Fruit fly (Drosophila melanogaster) whole organism, embryonic: ENCODE data around the gene kis.
A peak's percentile ranks its signal among the peaks of the same experiment; 100 is the strongest.

Source experiments
- Awh ChIP-seq: fragments of 200-800 bp; sonication (Bioruptor generic); IDR thresholded peaks from 2 replicates; pipeline ENCODE4, ENCODE4 v1.3.6; 2022; ENCODE audit warnings: missing biosample characterization, missing genetic modification characterization
- BEAF-32 ChIP-seq: fragments of 200-800 bp; sonication (Bioruptor generic); optimal IDR thresholded peaks from 3 replicates; lab custom pipeline; 2017; ENCODE audit warnings: missing biosample characterization, missing genetic modification characterization, mild to moderate bottlenecking, moderate library complexity, missing genetic modification reagents
- CG1024 ChIP-seq: fragments of 200-800 bp; sonication (Bioruptor generic); IDR thresholded peaks from 2 replicates; pipeline ENCODE4 v1.3.6; 2022; ENCODE audit warnings: missing biosample characterization, missing genetic modification characterization
- CG10267 ChIP-seq: fragments of 200-800 bp; sonication (Bioruptor generic); optimal IDR thresholded peaks from 2 replicates; lab custom pipeline; 2018; ENCODE audit warnings: missing biosample characterization, mild to moderate bottlenecking, missing genetic modification characterization, moderate library complexity
- CG17361 ChIP-seq: fragments of 200-800 bp; sonication (Bioruptor generic); IDR thresholded peaks from 3 replicates; pipeline ENCODE4 v1.3.6; 2022; ENCODE audit warnings: missing biosample characterization, missing genetic modification characterization
- CG17912 ChIP-seq: fragments of 200-800 bp; sonication (Bioruptor generic); optimal IDR thresholded peaks from 2 replicates; lab custom pipeline; 2018; ENCODE audit warnings: missing biosample characterization, mild to moderate bottlenecking, missing genetic modification characterization
- CG2129 ChIP-seq: fragments of 200-800 bp; sonication (Bioruptor generic); IDR thresholded peaks from 2 replicates; pipeline ENCODE4 v1.3.6; 2022; ENCODE audit warnings: missing biosample characterization, missing genetic modification characterization; ENCODE audit not compliant: partially characterized antibody
- CG32532 ChIP-seq: fragments of 200-800 bp; sonication (Bioruptor generic); IDR thresholded peaks from 2 replicates; pipeline ENCODE4 v1.3.6; 2022; ENCODE audit warnings: missing biosample characterization, missing genetic modification characterization
- CG34376 ChIP-seq: fragments of 200-800 bp; sonication (Bioruptor generic); optimal IDR thresholded peaks from 2 replicates; lab custom pipeline; 2018; ENCODE audit warnings: missing biosample characterization, mild to moderate bottlenecking, missing genetic modification characterization
- CG34422 ChIP-seq: fragments of 200-800 bp; sonication (Bioruptor generic); IDR thresholded peaks from 3 replicates; pipeline ENCODE4 v1.3.6; 2022; ENCODE audit warnings: missing biosample characterization, missing genetic modification characterization
- CG6254 ChIP-seq: fragments of 200-800 bp; sonication (Bioruptor generic); optimal IDR thresholded peaks from 3 replicates; lab custom pipeline; 2017; ENCODE audit warnings: mild to moderate bottlenecking, missing biosample characterization, missing genetic modification reagents, missing genetic modification characterization
- CG6791 ChIP-seq: fragments of 200-800 bp; sonication (Bioruptor generic); IDR thresholded peaks from 3 replicates; pipeline ENCODE4 v1.3.6; 2022; ENCODE audit warnings: missing biosample characterization, missing genetic modification characterization; ENCODE audit not compliant: partially characterized antibody
- CG9215 ChIP-seq: fragments of 200-800 bp; sonication (Bioruptor generic); IDR thresholded peaks from 2 replicates; pipeline ENCODE4 v1.3.6; 2022; ENCODE audit warnings: missing biosample characterization, missing genetic modification characterization
- CG9437 ChIP-seq: fragments of 200-800 bp; sonication (Bioruptor generic); optimal IDR thresholded peaks from 2 replicates; lab custom pipeline; 2018; ENCODE audit warnings: missing biosample characterization, mild to moderate bottlenecking, missing genetic modification characterization
- Dip3 ChIP-seq: fragments of 200-800 bp; sonication (Bioruptor generic); optimal IDR thresholded peaks from 3 replicates; lab custom pipeline; 2016; ENCODE audit warnings: missing biosample characterization, missing genetic modification characterization
- Drgx ChIP-seq: fragments of 200-800 bp; sonication (Bioruptor generic); IDR thresholded peaks from 2 replicates; pipeline ENCODE4 v1.3.6; 2022; ENCODE audit warnings: missing biosample characterization, missing genetic modification characterization
- HLHmδ ChIP-seq: fragments of 200-800 bp; sonication (Bioruptor generic); optimal IDR thresholded peaks from 2 replicates; lab custom pipeline; 2018; ENCODE audit warnings: missing biosample characterization, mild to moderate bottlenecking, missing genetic modification characterization, moderate library complexity
- HmgZ ChIP-seq: fragments of 200-800 bp; sonication (Bioruptor generic); optimal IDR thresholded peaks from 2 replicates; lab custom pipeline; 2018; ENCODE audit warnings: missing biosample characterization, mild to moderate bottlenecking, missing genetic modification characterization
- Hsf ChIP-seq: fragments of 200-800 bp; sonication (Bioruptor generic); optimal IDR thresholded peaks from 3 replicates; lab custom pipeline; 2016; ENCODE audit warnings: missing biosample characterization, missing genetic modification characterization
- Jarid2 ChIP-seq: fragments of 200-800 bp; sonication (Bioruptor generic); optimal IDR thresholded peaks from 3 replicates; lab custom pipeline; 2017; ENCODE audit warnings: mild to moderate bottlenecking, missing biosample characterization, missing genetic modification reagents, missing genetic modification characterization
- MTF-1 ChIP-seq: fragments of 200-800 bp; sonication (Bioruptor generic); optimal IDR thresholded peaks from 2 replicates; lab custom pipeline; 2018; ENCODE audit warnings: missing biosample characterization, mild to moderate bottlenecking, missing genetic modification characterization, borderline replicate concordance
- Max ChIP-seq: fragments of 200-800 bp; sonication (Bioruptor generic); optimal IDR thresholded peaks from 2 replicates; lab custom pipeline; 2016; ENCODE audit warnings: missing biosample characterization, mild to moderate bottlenecking, missing genetic modification characterization
- Meics ChIP-seq: fragments of 200-800 bp; sonication (Bioruptor generic); optimal IDR thresholded peaks from 2 replicates; lab custom pipeline; 2017; ENCODE audit warnings: missing biosample characterization, mild to moderate bottlenecking, missing genetic modification characterization
- Nf-YB ChIP-seq: fragments of 200-800 bp; sonication (Bioruptor generic); optimal IDR thresholded peaks from 3 replicates; lab custom pipeline; 2019; ENCODE audit warnings: missing biosample characterization, mild to moderate bottlenecking, missing genetic modification characterization, moderate library complexity
- Oli ChIP-seq: fragments of 200-800 bp; sonication (Bioruptor generic); optimal IDR thresholded peaks from 2 replicates; lab custom pipeline; 2018; ENCODE audit warnings: missing biosample characterization, mild to moderate bottlenecking, missing genetic modification characterization, moderate library complexity
- Side ChIP-seq: fragments of 200-800 bp; sonication (Bioruptor generic); optimal IDR thresholded peaks from 2 replicates; lab custom pipeline; 2016; ENCODE audit warnings: missing biosample characterization, missing genetic modification characterization
- Spps ChIP-seq: fragments of 200-800 bp; sonication (Bioruptor generic); optimal IDR thresholded peaks from 2 replicates; lab custom pipeline; 2018; ENCODE audit warnings: missing biosample characterization, mild to moderate bottlenecking, missing genetic modification characterization
- Trl ChIP-seq, 3 experiments: fragments of >200 bp in 2 of 3; fragments of 200-800 bp in 1 of 3; sonication (Bioruptor generic) in 1 of 3; optimal IDR thresholded peaks; 2 replicates in 1 of 3; 3 replicates in 2 of 3; lab custom pipeline; 2016 to 2017; ENCODE audit warnings: missing biosample characterization in 1 of 3, missing genetic modification characterization in 1 of 3
- Xbp1 ChIP-seq: fragments of 200-800 bp; sonication (Bioruptor generic); optimal IDR thresholded peaks from 3 replicates; lab custom pipeline; 2016; ENCODE audit warnings: missing biosample characterization, mild to moderate bottlenecking, missing genetic modification characterization
- aop ChIP-seq: fragments of 200-800 bp; sonication (Bioruptor generic); IDR thresholded peaks from 2 replicates; pipeline ENCODE4 v1.3.6; 2022; ENCODE audit warnings: missing biosample characterization, missing genetic modification characterization
- crc ChIP-seq: fragments of 200-800 bp; sonication (Bioruptor generic); optimal IDR thresholded peaks from 2 replicates; lab custom pipeline; 2016; ENCODE audit warnings: missing biosample characterization, missing genetic modification characterization
- ewg ChIP-seq: fragments of 200-800 bp; sonication (Bioruptor generic); optimal IDR thresholded peaks from 3 replicates; lab custom pipeline; 2017; ENCODE audit warnings: mild to moderate bottlenecking, missing biosample characterization, missing genetic modification reagents, missing genetic modification characterization
- exex ChIP-seq: fragments of 200-800 bp; sonication (Bioruptor generic); optimal IDR thresholded peaks from 4 replicates; lab custom pipeline; 2018; ENCODE audit warnings: missing biosample characterization, mild to moderate bottlenecking, missing genetic modification characterization, moderate library complexity
- fd96Cb ChIP-seq: fragments of 200-800 bp; sonication (Bioruptor generic); optimal IDR thresholded peaks from 2 replicates; lab custom pipeline; 2018; ENCODE audit warnings: missing biosample characterization, mild to moderate bottlenecking, missing genetic modification characterization, moderate library complexity
- jigr1 ChIP-seq: fragments of 200-800 bp; sonication (Bioruptor generic); IDR thresholded peaks from 3 replicates; pipeline ENCODE4 v1.3.6; 2022; ENCODE audit warnings: missing biosample characterization, missing genetic modification characterization
- kni ChIP-seq: fragments of 200-800 bp; sonication (Bioruptor generic); optimal IDR thresholded peaks from 3 replicates; lab custom pipeline; 2017; ENCODE audit warnings: mild to moderate bottlenecking, missing biosample characterization, missing genetic modification reagents, missing genetic modification characterization
- nom ChIP-seq: fragments of 200-800 bp; sonication (Bioruptor generic); optimal IDR thresholded peaks from 2 replicates; lab custom pipeline; 2017; ENCODE audit warnings: missing biosample characterization, missing genetic modification characterization, mild to moderate bottlenecking, moderate library complexity, missing genetic modification reagents
- p53 ChIP-seq: fragments of 200-800 bp; sonication (Bioruptor generic); optimal IDR thresholded peaks from 2 replicates; lab custom pipeline; 2016; ENCODE audit warnings: missing biosample characterization, missing genetic modification characterization
- pb ChIP-seq: fragments of 200-800 bp; sonication (Bioruptor generic); optimal IDR thresholded peaks from 3 replicates; lab custom pipeline; 2016; ENCODE audit warnings: missing biosample characterization, missing genetic modification characterization
- phol ChIP-seq: fragments of 200-800 bp; sonication (Bioruptor generic); optimal IDR thresholded peaks from 3 replicates; lab custom pipeline; 2018; ENCODE audit warnings: missing biosample characterization, mild to moderate bottlenecking, missing genetic modification characterization, moderate library complexity
- prd ChIP-seq, 3 experiments: fragments of >200 bp in 2 of 3; fragments of 200-800 bp in 1 of 3; sonication (Bioruptor generic) in 1 of 3; optimal IDR thresholded peaks in 2 of 3; IDR thresholded peaks in 1 of 3; 2 replicates in 2 of 3; 3 replicates in 1 of 3; pipeline versions ENCODE4 v1.3.6 to Lab custom; 2017 to 2022; ENCODE audit warnings: missing biosample characterization in 1 of 3, missing genetic modification characterization in 1 of 3
- sd ChIP-seq: fragments of 200-800 bp; sonication (Bioruptor generic); optimal IDR thresholded peaks from 3 replicates; lab custom pipeline; 2018; ENCODE audit warnings: missing biosample characterization, mild to moderate bottlenecking, missing genetic modification characterization, moderate library complexity
- sens-2 ChIP-seq: fragments of 200-800 bp; sonication (Bioruptor generic); IDR thresholded peaks from 2 replicates; pipeline ENCODE4 v1.3.6; 2022; ENCODE audit warnings: missing biosample characterization, missing genetic modification characterization
- sob ChIP-seq: fragments of 200-800 bp; sonication (Bioruptor generic); IDR thresholded peaks from 2 replicates; pipeline ENCODE4 v1.3.6; 2022; ENCODE audit warnings: missing biosample characterization, missing genetic modification characterization
- ssp ChIP-seq: fragments of 200-800 bp; sonication (Bioruptor generic); IDR thresholded peaks from 2 replicates; pipeline ENCODE4 v1.3.6; 2022; ENCODE audit warnings: missing biosample characterization, missing genetic modification characterization
- tll ChIP-seq, 2 experiments: fragments of 200-800 bp in 1 of 2; fragments of >200 bp in 1 of 2; sonication (Bioruptor generic) in 1 of 2; optimal IDR thresholded peaks; 2 replicates each; lab custom pipeline; 2017 to 2019; ENCODE audit warnings: missing biosample characterization in 2 of 2, missing genetic modification characterization in 2 of 2, mild to moderate bottlenecking in 1 of 2, moderate library complexity in 1 of 2
- trem ChIP-seq: fragments of 200-800 bp; optimal IDR thresholded peaks from 3 replicates; lab custom pipeline; 2019; ENCODE audit warnings: missing biosample characterization, mild to moderate bottlenecking, missing genetic modification characterization, moderate library complexity
- unpg ChIP-seq: fragments of 200-800 bp; sonication (Bioruptor generic); optimal IDR thresholded peaks from 3 replicates; lab custom pipeline; 2018; ENCODE audit warnings: missing biosample characterization, mild to moderate bottlenecking, missing genetic modification characterization, moderate library complexity

kis gene

DNA sequence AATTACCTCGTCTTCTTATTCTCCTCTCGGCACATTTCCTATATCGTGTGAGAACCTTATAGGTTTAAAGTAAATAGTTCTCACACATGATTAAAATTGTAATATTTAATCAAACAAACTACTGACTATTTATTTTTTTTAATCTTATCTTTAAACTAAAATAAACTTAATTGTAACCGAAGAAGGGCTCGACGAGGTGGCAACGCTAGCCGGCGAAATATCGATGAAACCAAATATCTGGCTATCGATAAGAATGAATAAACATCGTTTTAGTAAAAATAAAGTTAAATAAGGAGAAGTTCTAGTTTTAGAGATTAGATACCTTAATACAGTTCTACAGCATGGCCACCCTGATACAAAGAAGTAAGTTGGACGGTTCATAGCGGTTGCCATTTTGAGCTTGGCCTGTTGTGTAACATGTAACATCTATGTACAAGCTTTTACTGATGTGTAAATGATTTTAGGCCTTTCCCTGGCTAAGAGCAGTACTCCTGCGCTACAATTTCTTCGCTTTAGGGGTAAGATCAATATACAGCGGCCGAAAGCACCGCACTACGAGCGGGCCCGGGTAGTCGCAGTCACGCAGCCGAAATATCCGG is 47.0 kb downstream of the kis start, which contains the start of gene mRpL10 (continued):
- TF ChIP-seq CG10267 (tag; lab: Kevin White, UChicago) (peak; percentile 65), HLHmδ (no peak), ssp (no peak), prd (optimal IDR thresholded peaks at IDR 0.05; lab: Kevin White, UChicago) (no peak), prd (GFP tag; IDR thresholded peaks at IDR 0.05; lab: Robert Waterston, UW) (no peak), sens-2 (GFP tag; lab: Robert Waterston, UW) (no peak), Drgx (GFP tag; lab: Robert Waterston, UW) (no peak), fd96Cb (tag; lab: Kevin White, UChicago) (no peak), CG6791 (GFP tag; lab: Robert Waterston, UW) (peak; percentile 90), jigr1 (GFP tag; lab: Robert Waterston, UW) (peak; percentile 64; the same call in 1 of the 3 replicates), Xbp1 (peak; percentile 20), Jarid2 (GFP tag; lab: Kevin White, UChicago) (no peak), MTF-1 (GFP tag; lab: Kevin White, UChicago) (no peak), CG2129 (peak; percentile 68), p53 (GFP tag; lab: Kevin White, UChicago) (no peak), Side (GFP tag; lab: Kevin White, UChicago) (no peak), Awh (GFP tag; lab: Robert Waterston, UW) (no peak), aop (GFP tag; lab: Robert Waterston, UW) (no peak), sob (GFP tag; lab: Robert Waterston, UW) (peak; percentile 68), kni (GFP tag; lab: Kevin White, UChicago) (no peak), pb (GFP tag; lab: Kevin White, UChicago) (no peak), CG34422 (GFP tag; lab: Robert Waterston, UW) (peak; percentile 36; the same call in 1 of the 3 replicates), Hsf (GFP tag; lab: Kevin White, UChicago) (peak; percentile 10), trem (tag; lab: Kevin White, UChicago) (peak; percentile 72), CG9215 (no peak), Meics (GFP tag; lab: Kevin White, UChicago) (no peak), Trl (optimal IDR thresholded peaks at IDR 0.05; lab: Kevin White, UChicago) (no peak), Trl (GFP tag; optimal IDR thresholded peaks at IDR 0.05; lab: Kevin White, UChicago) (no peak), CG32532 (GFP tag; lab: Robert Waterston, UW) (peak; percentile 9; the same call in 1 of the 2 replicates), sd (tag; lab: Kevin White, UChicago) (no peak), Spps (tag; lab: Kevin White, UChicago) (no peak), ewg (GFP tag; lab: Kevin White, UChicago) (no peak), crc (GFP tag; lab: Kevin White, UChicago) (no peak), CG9437 (GFP tag; lab: Kevin White, UChicago) (peak; percentile 29), Max (GFP tag; lab: Kevin White, UChicago) (peak; percentile 78), tll (GFP tag; optimal IDR thresholded peaks at IDR 0.05; lab: Kevin White, UChicago) (no peak), CG1024 (GFP tag; lab: Robert Waterston, UW) (0 out of 2 replicates have a peak, but pooled peaks have one; percentile 36), unpg (GFP tag; lab: Kevin White, UChicago) (no peak), BEAF-32 (GFP tag; lab: Kevin White, UChicago) (peak; percentile 90), nom (peak; percentile 19), Dip3 (GFP tag; lab: Kevin White, UChicago) (peak; percentile 17), Nf-YB (no peak), CG17361 (GFP tag; lab: Robert Waterston, UW) (no peak), phol (tag; lab: Kevin White, UChicago) (peak; percentile 47), HmgZ (tag; lab: Kevin White, UChicago) (peak; percentile 45), CG6254 (GFP tag; lab: Kevin White, UChicago) (no peak), CG34376 (GFP tag; lab: Kevin White, UChicago) (peak; percentile 19), Oli (tag; lab: Kevin White, UChicago) (no peak), exex (tag; lab: Kevin White, UChicago) (no peak), CG17912 (GFP tag; lab: Kevin White, UChicago) (no peak)
